Worm (Caenorhabditis elegans) whole organism, L4/young adult: Measurements from ENCODE around the gene ceh-1.

ENCODE experiments used
- W03F9.2 ChIP-seq: fragments of 150-350 bp; optimal IDR thresholded peaks from 2 replicates; lab custom pipeline; 2014; ENCODE audit warnings: missing biosample characterization, missing genetic modification characterization
- dao-5 ChIP-seq: sonication (generic microtip); optimal IDR thresholded peaks from 2 replicates; lab custom pipeline; 2016; ENCODE audit warnings: missing genotype, missing genetic modification characterization, moderate library complexity, missing compliant biosample characterization
- him-1 ChIP-seq: sonication (generic microtip); optimal IDR thresholded peaks from 2 replicates; lab custom pipeline; 2016; ENCODE audit warnings: missing genotype, missing genetic modification reagents, missing genetic modification characterization, missing compliant biosample characterization

Gene ceh-1

DNA sequence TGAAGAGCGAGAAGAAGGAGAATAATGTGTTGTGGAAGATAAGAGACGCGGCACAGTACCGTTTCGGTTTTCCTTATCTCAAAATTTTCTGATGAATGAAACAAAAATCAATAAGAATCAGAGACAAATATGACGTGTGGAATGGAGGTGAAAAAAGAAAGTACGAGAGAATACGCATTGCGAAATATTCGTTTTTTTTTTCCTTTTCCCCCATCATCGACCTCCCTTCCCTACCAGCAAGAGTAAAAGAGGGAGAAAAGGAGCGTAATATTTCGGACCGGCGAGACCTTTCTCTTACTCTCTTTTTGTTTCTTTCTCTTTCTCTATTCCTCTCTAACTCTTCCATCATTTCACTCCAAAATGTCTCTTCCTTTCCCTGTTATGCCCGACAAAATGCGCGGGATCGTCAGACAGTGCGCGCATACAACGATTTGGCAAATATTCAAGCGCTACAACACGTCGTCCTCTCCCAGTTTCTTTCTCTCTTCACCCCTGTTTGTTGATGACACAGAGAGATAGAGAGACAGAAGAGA is 8.4 kb upstream of the ceh-1 start:
- TF ChIP-seq him-1 (tag; lab: Kevin White, UChicago) (no peak), W03F9.2 (tag; lab: Kevin White, UChicago) (no peak), dao-5 (tag; lab: Kevin White, UChicago) (no peak)

DNA sequence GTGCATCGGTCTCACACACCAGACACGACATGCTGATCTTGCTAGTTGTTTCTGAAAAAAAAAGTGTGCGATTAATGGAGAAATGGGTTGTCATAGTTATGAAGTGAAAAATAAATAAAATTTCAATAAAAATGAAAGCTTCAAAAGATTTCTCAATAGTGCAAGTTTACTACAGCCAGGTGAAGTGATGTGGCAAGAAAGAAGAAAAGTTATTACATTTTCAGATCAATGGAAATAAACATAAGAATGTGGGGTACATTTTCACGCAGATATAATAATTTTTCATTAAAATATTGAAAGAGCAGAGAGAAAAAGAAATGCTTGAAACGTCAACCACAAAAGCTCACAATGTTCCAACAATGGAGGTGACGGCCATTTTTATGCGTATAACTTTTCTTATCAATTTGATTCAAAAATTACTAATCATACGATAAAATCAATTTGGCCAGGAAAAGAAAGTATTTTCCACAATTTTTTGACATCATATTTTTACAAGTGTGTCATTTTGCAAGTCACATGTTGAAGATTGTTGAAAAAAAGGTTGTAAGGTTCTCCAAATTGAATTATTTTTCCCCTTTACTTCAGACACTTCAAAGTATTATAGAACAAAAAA is 6.4 kb upstream of the ceh-1 start, which contains the start of gene nhr-45:
nhr-45 (minus strand) TSS at position 51 of the 613 bp plus-strand sequence.
- TF ChIP-seq W03F9.2 (tag; lab: Kevin White, UChicago) (no peak), him-1 (tag; lab: Kevin White, UChicago) (no peak), dao-5 (tag; lab: Kevin White, UChicago) (no peak)

DNA sequence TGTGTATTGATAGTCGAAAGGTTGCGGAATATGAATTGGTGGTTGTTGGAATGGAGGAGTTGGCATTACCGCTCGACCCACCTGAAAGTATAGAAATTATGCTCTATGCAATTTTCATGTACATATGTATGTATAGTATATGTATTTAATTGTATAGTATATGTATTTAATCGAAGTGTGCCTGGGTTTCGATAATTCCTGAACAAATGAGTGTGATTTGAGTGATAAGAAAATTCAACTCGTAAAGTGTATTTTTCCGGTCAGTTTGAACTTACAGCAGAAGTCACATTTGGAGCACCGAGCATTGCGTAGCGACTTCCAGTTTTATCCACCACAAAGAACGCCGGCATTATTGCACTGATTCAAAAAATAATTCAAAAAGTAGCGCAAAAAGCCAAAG is 4.7 kb upstream of the ceh-1 start:
- TF ChIP-seq W03F9.2 (tag; lab: Kevin White, UChicago) (no peak), dao-5 (tag; lab: Kevin White, UChicago) (no peak), him-1 (tag; lab: Kevin White, UChicago) (no peak)

DNA sequence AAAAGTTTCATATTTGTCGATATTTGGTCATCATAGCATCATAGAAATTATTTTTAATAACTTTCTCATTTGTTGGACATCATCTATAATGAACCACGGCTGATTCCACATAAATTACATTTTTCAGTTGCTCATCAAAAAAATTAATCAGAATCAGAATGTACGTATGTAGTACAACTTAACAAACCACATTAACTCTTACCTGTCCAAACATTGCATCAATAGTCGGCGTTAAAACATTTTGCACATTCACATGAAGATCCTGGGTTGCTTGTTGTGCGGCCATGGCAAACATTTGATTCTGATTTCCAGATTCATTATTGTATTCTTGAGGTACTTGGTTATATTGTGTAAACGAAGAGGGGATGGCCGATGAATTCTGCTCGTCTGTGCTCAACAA is 4.3 kb upstream of the ceh-1 start:
- TF ChIP-seq W03F9.2 (tag; lab: Kevin White, UChicago) (no peak), him-1 (tag; lab: Kevin White, UChicago) (no peak), dao-5 (tag; lab: Kevin White, UChicago) (no peak)

DNA sequence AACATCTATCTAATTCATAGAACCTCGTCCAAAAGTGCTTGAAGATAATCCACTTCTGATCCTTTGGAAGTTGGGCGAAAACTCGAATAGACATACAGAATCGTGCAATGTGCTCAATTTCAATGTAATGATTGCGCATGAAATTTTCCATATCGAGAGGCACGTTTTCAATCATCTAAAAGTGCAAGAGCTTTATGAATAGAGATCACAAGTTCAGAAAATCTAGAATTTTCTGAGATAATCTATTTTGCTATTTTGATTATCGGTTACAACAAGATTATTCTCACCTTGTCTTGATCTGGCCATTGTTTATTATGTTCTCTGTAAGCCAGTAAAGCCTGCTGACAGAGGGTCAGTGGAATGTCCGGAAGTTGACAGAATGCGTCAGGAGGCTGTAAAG is 3.6 kb upstream of the ceh-1 start:
- no peak for TF ChIP-seq him-1 (tag; lab: Kevin White, UChicago)
- TF ChIP-seq W03F9.2 (tag; lab: Kevin White, UChicago) = no peak
- no peak for TF ChIP-seq dao-5 (tag; lab: Kevin White, UChicago)

DNA sequence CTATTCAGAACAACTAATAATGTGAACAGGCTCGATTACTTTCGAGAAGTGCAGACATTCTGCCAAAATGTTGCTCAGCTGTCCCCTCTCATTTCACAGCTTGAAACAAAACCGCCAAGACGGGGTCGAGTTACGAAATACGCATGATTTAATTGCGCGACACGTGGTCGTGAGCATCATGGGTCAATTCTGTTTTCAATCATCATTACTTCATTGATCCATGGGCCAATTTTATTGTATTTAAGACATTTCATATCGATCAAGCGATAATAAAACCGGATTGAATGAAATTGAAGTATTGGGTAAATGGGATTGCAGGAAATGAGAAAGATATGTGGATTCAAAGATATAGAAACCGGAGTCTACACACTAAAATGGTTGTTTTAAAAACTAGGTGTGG is 1.0 kb downstream of the ceh-1 start:
- TF ChIP-seq him-1 (tag; lab: Kevin White, UChicago) (no peak), W03F9.2 (tag; lab: Kevin White, UChicago) (no peak), dao-5 (tag; lab: Kevin White, UChicago) (no peak)

DNA sequence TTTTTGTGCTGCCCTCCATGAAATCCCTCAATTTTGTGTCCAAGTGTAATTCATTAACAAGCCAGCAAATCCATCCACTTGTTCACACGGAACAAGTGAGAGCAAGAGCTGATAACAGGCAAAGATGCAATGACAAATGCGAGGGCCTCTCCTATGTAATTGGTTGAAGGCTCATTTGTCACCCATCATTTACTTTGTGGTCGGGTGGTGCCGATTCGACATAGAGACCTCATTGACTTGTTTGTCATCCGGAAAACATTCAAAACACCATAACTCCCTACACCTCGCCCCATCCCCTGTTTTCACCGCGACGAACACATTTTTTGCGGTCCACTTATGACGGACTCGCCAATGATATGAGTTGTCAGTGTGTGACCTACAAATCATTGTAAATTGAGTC is 2.5 kb downstream of the ceh-1 start:
- TF ChIP-seq W03F9.2 (tag; lab: Kevin White, UChicago) = no peak
- no peak for TF ChIP-seq him-1 (tag; lab: Kevin White, UChicago)
- no peak for TF ChIP-seq dao-5 (tag; lab: Kevin White, UChicago)

DNA sequence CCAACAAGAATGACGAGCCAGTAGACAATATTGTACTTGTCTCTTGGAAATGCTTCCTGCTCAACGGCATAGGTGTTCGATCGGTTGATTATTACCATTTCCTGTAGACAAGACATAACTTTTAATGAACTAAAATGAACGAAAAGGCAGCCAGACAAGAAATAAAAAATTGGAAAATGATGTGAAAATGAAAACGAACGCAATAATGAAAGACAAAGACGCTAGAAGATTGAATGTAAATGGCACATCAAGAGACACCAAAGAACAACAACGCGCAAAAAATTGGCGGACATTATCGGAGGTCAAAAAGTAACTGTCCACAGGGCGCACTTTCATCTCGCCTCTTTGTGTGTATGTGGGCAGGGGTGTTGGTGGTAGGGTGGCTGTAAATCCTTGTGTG is 4.9 kb downstream of the ceh-1 start, which contains the start of gene ent-5:
ent-5 (minus strand) TSS at position 101 of the 400 bp plus-strand sequence.
- TF ChIP-seq W03F9.2 (tag; lab: Kevin White, UChicago) = no peak
- TF ChIP-seq him-1 (tag; lab: Kevin White, UChicago) = no peak
- TF ChIP-seq dao-5 (tag; lab: Kevin White, UChicago) = no peak

DNA sequence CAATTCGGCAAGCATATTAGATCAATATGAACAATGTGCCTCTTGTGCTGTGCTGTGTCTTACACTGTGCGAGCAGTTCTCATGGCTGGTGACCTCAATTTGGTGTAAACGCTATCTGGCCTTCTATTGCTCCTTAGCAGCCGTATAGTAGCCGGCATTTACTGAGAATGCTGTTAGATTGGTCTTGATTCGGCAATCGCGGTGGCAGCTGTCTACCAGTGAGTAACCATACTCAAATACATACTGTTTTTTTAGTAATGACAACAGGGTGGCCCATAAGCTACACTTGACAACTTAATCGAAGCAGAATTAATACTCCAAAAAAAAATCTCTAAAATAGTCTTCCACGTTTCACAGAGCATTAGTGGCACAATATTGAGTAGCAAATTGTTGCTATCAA is 6.9 kb downstream of the ceh-1 start, which contains the start of gene C46C11.4:
C46C11.4 (minus strand) TSS at position 101 of the 400 bp plus-strand sequence.
- TF ChIP-seq W03F9.2 (tag; lab: Kevin White, UChicago) = no peak
- TF ChIP-seq dao-5 (tag; lab: Kevin White, UChicago) = no peak
- no peak for TF ChIP-seq him-1 (tag; lab: Kevin White, UChicago)

DNA sequence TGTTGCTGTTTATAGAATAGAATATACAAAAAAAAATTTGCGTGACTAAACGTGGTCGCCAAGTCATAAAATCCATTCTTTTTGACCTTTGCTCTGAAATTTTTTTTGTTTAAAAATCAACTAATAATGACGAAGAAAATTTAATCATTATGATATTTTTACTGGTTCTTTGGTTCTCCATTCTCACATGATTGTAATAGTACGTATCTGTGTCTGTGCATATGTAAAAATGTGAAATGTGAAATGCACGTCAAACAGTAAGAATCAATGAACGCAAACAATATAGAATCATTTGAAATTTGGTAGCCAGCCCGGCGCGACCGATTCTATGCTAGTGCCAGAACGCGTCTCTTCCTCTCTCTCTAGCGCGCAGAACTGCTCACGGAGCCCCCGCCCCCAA is 17.1 kb downstream of the ceh-1 start, which contains the start of gene hosl-1:
hosl-1 (plus strand) TSS at position 301 of the 400 bp plus-strand sequence.
- TF ChIP-seq W03F9.2 (tag; lab: Kevin White, UChicago) (no peak), dao-5 (tag; lab: Kevin White, UChicago) (no peak), him-1 (tag; lab: Kevin White, UChicago) (no peak)

DNA sequence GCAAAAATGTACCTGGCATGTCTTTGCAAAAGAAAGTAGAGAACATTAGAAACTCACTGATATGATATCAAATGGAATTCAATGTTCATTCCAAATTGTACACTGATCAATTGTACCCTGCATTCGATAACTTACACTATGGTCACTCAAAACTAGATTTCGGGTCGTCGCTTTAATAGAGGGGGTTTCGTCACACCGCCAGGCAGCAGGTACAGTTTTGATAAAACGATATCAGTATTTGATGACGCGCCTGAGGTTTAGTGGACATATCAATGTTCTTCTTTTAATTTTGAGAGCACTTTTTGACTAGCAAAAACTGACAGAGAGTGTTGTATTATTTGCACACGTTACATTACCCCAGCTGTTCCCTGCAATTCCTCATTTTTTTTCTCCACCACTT is 17.8 kb downstream of the ceh-1 start:
- no peak for TF ChIP-seq dao-5 (tag; lab: Kevin White, UChicago)
- no peak for TF ChIP-seq him-1 (tag; lab: Kevin White, UChicago)
- no peak for TF ChIP-seq W03F9.2 (tag; lab: Kevin White, UChicago)

DNA sequence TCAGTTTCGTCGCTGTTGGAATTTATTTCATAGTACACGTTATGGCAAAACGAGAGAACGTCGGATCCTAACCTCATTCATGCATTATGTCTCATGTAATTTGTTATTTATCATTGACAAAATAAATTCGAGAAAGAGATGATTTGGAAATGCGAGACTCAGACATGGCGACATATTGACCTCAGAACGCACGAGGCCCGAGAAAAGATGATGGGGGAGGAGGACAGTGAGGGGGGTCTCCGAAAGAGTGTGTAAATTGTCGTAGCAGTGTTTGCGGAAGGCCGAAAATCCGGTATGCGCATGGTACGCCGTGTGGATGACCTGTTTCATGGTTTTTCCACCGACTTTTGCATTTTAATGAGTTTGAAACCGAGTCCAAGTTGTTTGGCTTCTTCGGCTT is 18.3 kb downstream of the ceh-1 start:
- no peak for TF ChIP-seq W03F9.2 (tag; lab: Kevin White, UChicago)
- no peak for TF ChIP-seq him-1 (tag; lab: Kevin White, UChicago)
- TF ChIP-seq dao-5 (tag; lab: Kevin White, UChicago) = no peak

DNA sequence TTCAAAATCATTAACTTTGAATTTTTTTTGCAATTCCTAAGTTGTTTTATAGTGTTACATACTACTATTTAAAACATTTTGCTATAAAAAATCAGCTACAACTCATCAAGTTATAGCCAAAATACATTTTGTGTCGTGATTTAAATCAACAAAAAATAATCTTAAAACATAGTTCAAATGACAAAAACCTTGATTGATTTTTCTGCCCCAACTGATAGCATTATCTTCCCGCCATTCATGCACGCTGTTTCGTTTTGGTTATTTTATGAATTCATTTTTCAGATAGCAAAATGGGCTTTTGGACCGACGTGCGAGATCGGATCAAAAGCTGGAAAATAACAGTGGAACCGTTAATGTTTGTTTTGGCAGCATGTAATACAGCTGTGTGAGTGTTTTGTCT is 21.9 kb downstream of the ceh-1 start, which contains the start of gene slcr-46.1:
slcr-46.1 (plus strand) TSS at position 274 of the 400 bp plus-strand sequence.
- TF ChIP-seq him-1 (tag; lab: Kevin White, UChicago) = no peak
- no peak for TF ChIP-seq W03F9.2 (tag; lab: Kevin White, UChicago)
- no peak for TF ChIP-seq dao-5 (tag; lab: Kevin White, UChicago)
